Fruit fly (Drosophila melanogaster): ENCODE data around the gene Grl65a.

Gene Grl65a

dm6 chr3L:6705865-6706264, 38.2 kb upstream of the Grl65a start (continued):
- no peak for TF ChIP-seq CG4282 (GFP tag; optimal IDR thresholded peaks at IDR 0.05)
- TF ChIP-seq B-H2 (GFP tag; optimal IDR thresholded peaks at IDR 0.05): no peak
- TF ChIP-seq Adf1 (GFP tag; IDR thresholded peaks at IDR 0.05): no peak
- no peak for TF ChIP-seq sc (optimal IDR thresholded peaks at IDR 0.05)
- TF ChIP-seq sc (GFP tag; optimal IDR thresholded peaks at IDR 0.05): peak; percentile 12
- no peak for TF ChIP-seq gcm2 (GFP tag; optimal IDR thresholded peaks at IDR 0.05)

- TF ChIP-seq MESR4 (GFP tag; optimal IDR thresholded peaks at IDR 0.05): no peak
- TF ChIP-seq CG15011 (GFP tag; optimal IDR thresholded peaks at IDR 0.05): no peak
- TF ChIP-seq CG14050 (GFP tag; IDR thresholded peaks at IDR 0.05): no peak
- no peak for TF ChIP-seq mirr (GFP tag; optimal IDR thresholded peaks at IDR 0.05)
- peak in 1 of 2 experiments; percentile 85 for TF ChIP-seq Hr78 (GFP tag; optimal IDR thresholded peaks at IDR 0.05)
- TF ChIP-seq Side (GFP tag; optimal IDR thresholded peaks at IDR 0.05): no peak
- no peak for TF ChIP-seq CG4360 (GFP tag; IDR thresholded peaks at IDR 0.05)
- TF ChIP-seq p53 (GFP tag; optimal IDR thresholded peaks at IDR 0.05): no peak
- no peak for TF ChIP-seq Antp (GFP tag; optimal IDR thresholded peaks at IDR 0.05)
- no peak for TF ChIP-seq CG9609 (GFP tag; optimal IDR thresholded peaks at IDR 0.05)
- TF ChIP-seq rib (GFP tag; IDR thresholded peaks at IDR 0.05): 0 out of 2 replicates have a peak, but pooled peaks have one; percentile 46
- TF ChIP-seq grau (tag; optimal IDR thresholded peaks at IDR 0.05): no peak
- no peak for TF ChIP-seq ATbp (GFP tag; optimal IDR thresholded peaks at IDR 0.05)
- TF ChIP-seq gt (GFP tag; IDR thresholded peaks at IDR 0.05): no peak
- TF ChIP-seq HLH4C (GFP tag; IDR thresholded peaks at IDR 0.05; ENCODE audit: partially characterized antibody): no peak
- no peak for TF ChIP-seq Vsx1 (GFP tag; optimal IDR thresholded peaks at IDR 0.05)
- no peak for TF ChIP-seq CG3281 (GFP tag; optimal IDR thresholded peaks at IDR 0.05)
- TF ChIP-seq CG6254 (GFP tag; optimal IDR thresholded peaks at IDR 0.05): no peak
- no peak for TF ChIP-seq sima (GFP tag; optimal IDR thresholded peaks at IDR 0.05)
- TF ChIP-seq Xrp1 (GFP tag; IDR thresholded peaks at IDR 0.05): no peak
- no peak for TF ChIP-seq Doc2 (GFP tag; IDR thresholded peaks at IDR 0.05)
- 0 out of 3 replicates have a peak, but pooled peaks have one; percentile 6 for TF ChIP-seq Opbp (GFP tag; IDR thresholded peaks at IDR 0.05; ENCODE audit: partially characterized antibody)
- no peak for TF ChIP-seq aop (GFP tag; IDR thresholded peaks at IDR 0.05)
- peak; percentile 82 for TF ChIP-seq Deaf1 (tag; optimal IDR thresholded peaks at IDR 0.05)
- no peak for TF ChIP-seq CG11456 (GFP tag; IDR thresholded peaks at IDR 0.05)
- no peak for TF ChIP-seq CG13775 (GFP tag; optimal IDR thresholded peaks at IDR 0.05)
- no peak for TF ChIP-seq H15 (GFP tag; IDR thresholded peaks at IDR 0.05)
- peak; percentile 35; the same call in 1 of the 2 replicates for TF ChIP-seq Drgx (GFP tag; IDR thresholded peaks at IDR 0.05)
- TF ChIP-seq CG1602 (GFP tag; optimal IDR thresholded peaks at IDR 0.05): no peak
- TF ChIP-seq CG7928 (GFP tag; optimal IDR thresholded peaks at IDR 0.05): no peak
- no peak for TF ChIP-seq HmgD (GFP tag; optimal IDR thresholded peaks at IDR 0.05)
- 0 out of 3 replicates have a peak, but pooled peaks have one; percentile 29 for TF ChIP-seq CG6175 (GFP tag; IDR thresholded peaks at IDR 0.05)
- TF ChIP-seq CG10543 (GFP tag; optimal IDR thresholded peaks at IDR 0.05): peak; percentile 27
- TF ChIP-seq CG2202 (tag; optimal IDR thresholded peaks at IDR 0.05): no peak
- TF ChIP-seq bcd (GFP tag; optimal IDR thresholded peaks at IDR 0.05): no peak
- TF ChIP-seq CG7745 (tag; optimal IDR thresholded peaks at IDR 0.05): no peak
- TF ChIP-seq Sox102F (GFP tag; optimal IDR thresholded peaks at IDR 0.05): no peak
- TF ChIP-seq CkIIα-i1 (GFP tag; IDR thresholded peaks at IDR 0.05): no peak
- TF ChIP-seq CG1233 (GFP tag; optimal IDR thresholded peaks at IDR 0.05): no peak
- TF ChIP-seq Hey (tag; optimal IDR thresholded peaks at IDR 0.05): no peak
- no peak for TF ChIP-seq Blimp-1 (GFP tag; optimal IDR thresholded peaks at IDR 0.05)
- no peak for TF ChIP-seq Bteb2 (GFP tag; optimal IDR thresholded peaks at IDR 0.05)
- 0 out of 3 replicates have a peak, but pooled peaks have one; percentile 19 for TF ChIP-seq so (GFP tag; IDR thresholded peaks at IDR 0.05)
- TF ChIP-seq CG16863 (GFP tag; optimal IDR thresholded peaks at IDR 0.05): no peak
Observed at dm6 chr3L:6704468-6705056, 36.9 kb upstream of the Grl65a start, which contains the start of gene CG8519. Gene CG8519, plus strand, starts transcription at chr3L:6704860.
